Fruit fly (Drosophila melanogaster) whole organism, embryonic: ENCODE results near the gene CG10301.

Experiments
- CG18764 ChIP-seq: fragments of 200-800 bp; sonication (Bioruptor generic); optimal IDR thresholded peaks from 3 replicates; lab custom pipeline; 2016; ENCODE audit warnings: missing biosample characterization, missing genetic modification characterization
- CG4424 ChIP-seq: fragments of 200-800 bp; sonication (Bioruptor generic); optimal IDR thresholded peaks from 3 replicates; lab custom pipeline; 2016; ENCODE audit warnings: missing biosample characterization, missing genetic modification characterization
- Dll ChIP-seq: fragments of 200-800 bp; sonication (Bioruptor generic); IDR thresholded peaks from 4 replicates; pipeline ENCODE4 v1.3.6; 2022; ENCODE audit warnings: missing biosample characterization, missing genetic modification characterization; ENCODE audit not compliant: partially characterized antibody
- Hr39 ChIP-seq: fragments of >200 bp; optimal IDR thresholded peaks from 2 replicates; lab custom pipeline; 2017
- NFAT ChIP-seq: fragments of 200-800 bp; sonication (Bioruptor generic); IDR thresholded peaks from 2 replicates; pipeline ENCODE4 v1.3.6; 2022; ENCODE audit warnings: missing biosample characterization, missing genetic modification characterization
- Sin3A ChIP-seq: fragments of >200 bp; optimal IDR thresholded peaks from 2 replicates; lab custom pipeline; 2018
- Sry-β ChIP-seq: fragments of 200-800 bp; sonication (Bioruptor generic); optimal IDR thresholded peaks from 2 replicates; lab custom pipeline; 2018; ENCODE audit warnings: missing biosample characterization, mild to moderate bottlenecking, missing genetic modification characterization, moderate library complexity
- Usf ChIP-seq: fragments of 200-800 bp; sonication (Bioruptor generic); optimal IDR thresholded peaks from 2 replicates; lab custom pipeline; 2017; ENCODE audit warnings: missing genotype, missing biosample characterization, missing genetic modification characterization
- amos ChIP-seq: fragments of 200-800 bp; sonication (Bioruptor generic); IDR thresholded peaks from 2 replicates; pipeline ENCODE4 v1.3.6; 2022; ENCODE audit warnings: missing biosample characterization, missing genetic modification characterization; ENCODE audit not compliant: partially characterized antibody
- klu ChIP-seq: fragments of 200-800 bp; sonication (Bioruptor generic); IDR thresholded peaks from 2 replicates; pipeline ENCODE4 v1.3.6; 2022; ENCODE audit warnings: missing biosample characterization, missing genetic modification characterization
- tup ChIP-seq: fragments of 200-800 bp; sonication (Bioruptor generic); optimal IDR thresholded peaks from 2 replicates; lab custom pipeline; 2016; ENCODE audit warnings: missing biosample characterization, mild to moderate bottlenecking, missing genetic modification characterization, moderate library complexity
- usp ChIP-seq: fragments of >200 bp; optimal IDR thresholded peaks from 2 replicates; lab custom pipeline; 2017; ENCODE audit warnings: missing biosample characterization, missing genetic modification characterization

DNA sequence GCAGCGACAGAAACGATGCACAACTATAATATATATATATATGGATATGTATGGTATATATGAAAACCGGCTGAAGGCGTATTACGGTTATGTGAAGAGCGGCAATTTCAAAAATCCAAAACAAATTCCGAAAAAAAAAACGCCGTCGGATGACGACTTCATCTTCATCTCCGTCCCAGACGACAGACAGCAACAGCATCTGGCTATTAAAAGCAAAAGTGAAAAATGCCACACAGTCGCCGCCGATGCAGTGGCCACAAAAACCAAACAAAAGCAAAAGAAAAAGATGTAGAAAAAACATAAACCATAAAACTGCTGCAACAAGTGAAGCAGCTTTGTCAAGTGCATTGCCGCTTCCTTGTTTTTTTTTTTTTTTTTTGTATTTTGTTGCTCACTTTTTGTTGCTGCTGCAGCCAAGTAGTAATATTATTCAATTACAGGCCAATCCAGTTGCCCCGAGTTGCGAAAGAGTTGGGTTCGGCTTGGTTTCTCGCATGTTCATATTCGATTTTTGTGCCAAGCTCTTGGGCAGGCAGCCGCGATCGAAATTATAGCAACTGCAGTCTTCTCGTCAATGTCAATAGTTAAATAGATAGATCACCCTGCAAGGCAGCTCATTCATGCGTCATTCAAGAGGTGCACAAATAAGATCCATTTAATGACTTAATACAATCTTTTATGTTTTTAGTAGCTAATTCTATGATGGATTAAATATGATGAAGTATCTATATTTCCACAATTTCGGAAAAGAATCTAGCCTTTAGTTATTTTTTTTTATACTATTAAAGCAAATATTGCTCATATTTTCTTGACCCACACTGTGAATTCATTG, 24.8 kb downstream of the CG10301 start:
- TF ChIP-seq tup (GFP tag; lab: Kevin White, UChicago): no peak
- no peak for TF ChIP-seq Sin3A (lab: Kevin White, UChicago)
- no peak for TF ChIP-seq usp (GFP tag; lab: Kevin White, UChicago)
- no peak for TF ChIP-seq klu
- no peak for TF ChIP-seq Dll (GFP tag; lab: Robert Waterston, UW)
- no peak for TF ChIP-seq amos (GFP tag; lab: Robert Waterston, UW)
- no peak for TF ChIP-seq CG4424
- no peak for TF ChIP-seq Sry-β (GFP tag; lab: Kevin White, UChicago)
- TF ChIP-seq Usf: no peak
- TF ChIP-seq Hr39: no peak
- TF ChIP-seq CG18764 (GFP tag; lab: Kevin White, UChicago): no peak
- no peak for TF ChIP-seq NFAT (GFP tag; lab: Robert Waterston, UW)
